Fruit fly (Drosophila melanogaster) whole organism, embryonic: Measurements from ENCODE around the gene udt.

Experiments used
- Atf-2 ChIP-seq: fragments of 200-800 bp; sonication (Bioruptor generic); optimal IDR thresholded peaks from 2 replicates; lab custom pipeline; 2016; ENCODE audit warnings: missing biosample characterization, missing genetic modification characterization
- BEAF-32 ChIP-seq: fragments of 200-800 bp; sonication (Bioruptor generic); optimal IDR thresholded peaks from 3 replicates; lab custom pipeline; 2017; ENCODE audit warnings: missing biosample characterization, missing genetic modification characterization, mild to moderate bottlenecking, moderate library complexity, missing genetic modification reagents
- Bgb ChIP-seq: fragments of 200-800 bp; sonication (Bioruptor generic); IDR thresholded peaks from 2 replicates; pipeline ENCODE4 v1.3.6; 2022; ENCODE audit warnings: missing biosample characterization, missing genetic modification characterization; ENCODE audit not compliant: partially characterized antibody
- CG10274 ChIP-seq: fragments of 200-800 bp; sonication (Bioruptor generic); optimal IDR thresholded peaks from 3 replicates; lab custom pipeline; 2017; ENCODE audit warnings: missing biosample characterization, mild to moderate bottlenecking, missing genetic modification characterization
- CG11723 ChIP-seq: fragments of 200-800 bp; sonication (Bioruptor generic); optimal IDR thresholded peaks from 2 replicates; lab custom pipeline; 2017; ENCODE audit warnings: missing biosample characterization, mild to moderate bottlenecking, missing genetic modification characterization
- CG12299 ChIP-seq: fragments of 200-800 bp; sonication (Bioruptor generic); optimal IDR thresholded peaks from 2 replicates; lab custom pipeline; 2018; ENCODE audit warnings: missing biosample characterization, mild to moderate bottlenecking, missing genetic modification characterization
- CG13123 ChIP-seq: fragments of 200-800 bp; sonication (Bioruptor generic); optimal IDR thresholded peaks from 2 replicates; lab custom pipeline; 2016; ENCODE audit warnings: missing biosample characterization, missing genetic modification characterization
- CG14710 ChIP-seq: fragments of 200-800 bp; sonication (Bioruptor generic); optimal IDR thresholded peaks from 3 replicates; lab custom pipeline; 2019; ENCODE audit warnings: missing biosample characterization, mild to moderate bottlenecking, missing genetic modification characterization, moderate library complexity
- CG15696 ChIP-seq: fragments of 200-800 bp; sonication (Bioruptor generic); optimal IDR thresholded peaks from 2 replicates; lab custom pipeline; 2019; ENCODE audit warnings: missing biosample characterization, mild to moderate bottlenecking, missing genetic modification characterization, moderate library complexity
- CG16779 ChIP-seq: fragments of 200-800 bp; sonication (Bioruptor generic); IDR thresholded peaks from 2 replicates; pipeline ENCODE4 v1.3.6; 2022; ENCODE audit warnings: missing biosample characterization, missing genetic modification characterization
- CG17359 ChIP-seq: fragments of 200-800 bp; sonication (Bioruptor generic); optimal IDR thresholded peaks from 3 replicates; lab custom pipeline; 2018; ENCODE audit warnings: missing biosample characterization, mild to moderate bottlenecking, missing genetic modification characterization, moderate library complexity
- CG17568 ChIP-seq: fragments of 200-800 bp; sonication (Bioruptor generic); optimal IDR thresholded peaks from 2 replicates; lab custom pipeline; 2018; ENCODE audit warnings: missing biosample characterization, mild to moderate bottlenecking, missing genetic modification characterization, moderate library complexity
- CG2129 ChIP-seq: fragments of 200-800 bp; sonication (Bioruptor generic); IDR thresholded peaks from 2 replicates; pipeline ENCODE4 v1.3.6; 2022; ENCODE audit warnings: missing biosample characterization, missing genetic modification characterization; ENCODE audit not compliant: partially characterized antibody
- CG4282 ChIP-seq: fragments of 200-800 bp; sonication (Bioruptor generic); optimal IDR thresholded peaks from 2 replicates; lab custom pipeline; 2016; ENCODE audit warnings: missing biosample characterization, missing genetic modification characterization
- CG4707 ChIP-seq: fragments of 200-800 bp; sonication (Bioruptor generic); optimal IDR thresholded peaks from 2 replicates; lab custom pipeline; 2018; ENCODE audit warnings: missing biosample characterization, mild to moderate bottlenecking, missing genetic modification characterization, moderate library complexity
- CG6854 ChIP-seq: fragments of 200-800 bp; sonication (Bioruptor generic); optimal IDR thresholded peaks from 3 replicates; lab custom pipeline; 2017; ENCODE audit warnings: missing biosample characterization, mild to moderate bottlenecking, missing genetic modification characterization
- CG8290 ChIP-seq, 3 experiments: fragments of 200-800 bp; sonication (Bioruptor generic); optimal IDR thresholded peaks; 2 replicates each; lab custom pipeline; 2016 to 2019; ENCODE audit warnings: missing biosample characterization in 3 of 3, missing genetic modification characterization in 3 of 3, mild to moderate bottlenecking in 2 of 3, moderate library complexity in 1 of 3
- CG8388 ChIP-seq: fragments of 200-800 bp; sonication (Bioruptor generic); optimal IDR thresholded peaks from 2 replicates; lab custom pipeline; 2019; ENCODE audit warnings: missing biosample characterization, mild to moderate bottlenecking, missing genetic modification characterization, moderate library complexity
- Dad ChIP-seq: fragments of 200-800 bp; sonication (Bioruptor generic); optimal IDR thresholded peaks from 3 replicates; lab custom pipeline; 2016; ENCODE audit warnings: missing biosample characterization, missing genetic modification characterization
- Dek ChIP-seq: fragments of 200-800 bp; sonication (Bioruptor generic); optimal IDR thresholded peaks from 3 replicates; lab custom pipeline; 2019; ENCODE audit warnings: missing biosample characterization, mild to moderate bottlenecking, missing genetic modification characterization, moderate library complexity
- Dll ChIP-seq: fragments of 200-800 bp; sonication (Bioruptor generic); IDR thresholded peaks from 4 replicates; pipeline ENCODE4 v1.3.6; 2022; ENCODE audit warnings: missing biosample characterization, missing genetic modification characterization; ENCODE audit not compliant: partially characterized antibody
- H15 ChIP-seq: fragments of 200-800 bp; sonication (Bioruptor generic); IDR thresholded peaks from 3 replicates; pipeline ENCODE4 v1.3.6; 2022; ENCODE audit warnings: missing biosample characterization, missing genetic modification characterization
- HLHmδ ChIP-seq: fragments of 200-800 bp; sonication (Bioruptor generic); optimal IDR thresholded peaks from 2 replicates; lab custom pipeline; 2018; ENCODE audit warnings: missing biosample characterization, mild to moderate bottlenecking, missing genetic modification characterization, moderate library complexity
- HmgZ ChIP-seq: fragments of 200-800 bp; sonication (Bioruptor generic); optimal IDR thresholded peaks from 2 replicates; lab custom pipeline; 2018; ENCODE audit warnings: missing biosample characterization, mild to moderate bottlenecking, missing genetic modification characterization
- MESR4 ChIP-seq: fragments of 200-800 bp; sonication (Bioruptor generic); optimal IDR thresholded peaks from 2 replicates; lab custom pipeline; 2018; ENCODE audit warnings: missing biosample characterization, mild to moderate bottlenecking, missing genetic modification characterization, moderate library complexity
- MTF-1 ChIP-seq: fragments of 200-800 bp; sonication (Bioruptor generic); optimal IDR thresholded peaks from 2 replicates; lab custom pipeline; 2018; ENCODE audit warnings: missing biosample characterization, mild to moderate bottlenecking, missing genetic modification characterization, borderline replicate concordance
- NK7.1 ChIP-seq: fragments of 200-800 bp; sonication (Bioruptor generic); optimal IDR thresholded peaks from 3 replicates; lab custom pipeline; 2016; ENCODE audit warnings: missing biosample characterization, missing genetic modification characterization
- Rfx ChIP-seq: fragments of 200-800 bp; sonication (Bioruptor generic); IDR thresholded peaks from 2 replicates; pipeline ENCODE4 v1.3.6; 2022; ENCODE audit warnings: missing biosample characterization, missing genetic modification characterization
- Side ChIP-seq: fragments of 200-800 bp; sonication (Bioruptor generic); optimal IDR thresholded peaks from 2 replicates; lab custom pipeline; 2016; ENCODE audit warnings: missing biosample characterization, missing genetic modification characterization
- Sox100B ChIP-seq: fragments of 200-800 bp; sonication (Bioruptor generic); optimal IDR thresholded peaks from 3 replicates; lab custom pipeline; 2018; ENCODE audit warnings: missing biosample characterization, mild to moderate bottlenecking, missing genetic modification characterization
- Sry-β ChIP-seq: fragments of 200-800 bp; sonication (Bioruptor generic); optimal IDR thresholded peaks from 2 replicates; lab custom pipeline; 2018; ENCODE audit warnings: missing biosample characterization, mild to moderate bottlenecking, missing genetic modification characterization, moderate library complexity
- Tbp ChIP-seq: fragments of >200 bp; optimal IDR thresholded peaks from 2 replicates; lab custom pipeline; 2018; ENCODE audit warnings: missing biosample characterization, missing genetic modification characterization
- YL-1 ChIP-seq: fragments of 200-800 bp; sonication (Bioruptor generic); optimal IDR thresholded peaks from 3 replicates; lab custom pipeline; 2017; ENCODE audit warnings: missing biosample characterization, mild to moderate bottlenecking, missing genetic modification characterization
- ac ChIP-seq: fragments of 200-800 bp; sonication (Bioruptor generic); optimal IDR thresholded peaks from 3 replicates; lab custom pipeline; 2017; ENCODE audit warnings: missing biosample characterization, mild to moderate bottlenecking, missing genetic modification characterization
- az2 ChIP-seq: fragments of 200-800 bp; sonication (Bioruptor generic); optimal IDR thresholded peaks from 3 replicates; lab custom pipeline; 2016; ENCODE audit warnings: missing biosample characterization, missing genetic modification characterization
- chn ChIP-seq: fragments of 200-800 bp; sonication (Bioruptor generic); optimal IDR thresholded peaks from 2 replicates; lab custom pipeline; 2016; ENCODE audit warnings: missing biosample characterization, missing genetic modification characterization
- croc ChIP-seq: fragments of 200-800 bp; sonication (Bioruptor generic); conservative IDR thresholded peaks from 3 replicates; pipeline ENCODE4 v1.3.6; 2022; ENCODE audit warnings: missing biosample characterization, missing genetic modification characterization
- dmrt99B ChIP-seq: fragments of 200-800 bp; sonication (Bioruptor generic); optimal IDR thresholded peaks from 2 replicates; lab custom pipeline; 2018; ENCODE audit warnings: missing biosample characterization, mild to moderate bottlenecking, missing genetic modification characterization, moderate library complexity
- fd102C ChIP-seq: fragments of 200-800 bp; sonication (Bioruptor generic); optimal IDR thresholded peaks from 2 replicates; lab custom pipeline; 2018; ENCODE audit warnings: missing biosample characterization, mild to moderate bottlenecking, missing genetic modification characterization, moderate library complexity
- gsb ChIP-seq: fragments of 200-800 bp; sonication (Bioruptor generic); IDR thresholded peaks from 2 replicates; pipeline ENCODE4 v1.3.6; 2022; ENCODE audit warnings: missing biosample characterization, missing genetic modification characterization
- gt ChIP-seq: fragments of 200-800 bp; sonication (Bioruptor generic); IDR thresholded peaks from 2 replicates; pipeline ENCODE4 v1.3.6; 2022; ENCODE audit warnings: missing biosample characterization, missing genetic modification characterization
- maf-S ChIP-seq: fragments of 200-800 bp; sonication (Bioruptor generic); optimal IDR thresholded peaks from 2 replicates; lab custom pipeline; 2016; ENCODE audit warnings: missing biosample characterization, missing genetic modification characterization
- org-1 ChIP-seq: fragments of 200-800 bp; sonication (Bioruptor generic); optimal IDR thresholded peaks from 2 replicates; lab custom pipeline; 2017; ENCODE audit warnings: missing biosample characterization, missing genetic modification characterization
- shn ChIP-seq: fragments of 200-800 bp; sonication (Bioruptor generic); optimal IDR thresholded peaks from 3 replicates; lab custom pipeline; 2016; ENCODE audit warnings: missing biosample characterization, missing genetic modification characterization
- sim ChIP-seq: fragments of 200-800 bp; sonication (Bioruptor generic); IDR thresholded peaks from 2 replicates; pipeline ENCODE4 v1.3.6; 2022; ENCODE audit warnings: missing biosample characterization, missing genetic modification characterization
- stc ChIP-seq: fragments of 200-800 bp; sonication (Bioruptor generic); IDR thresholded peaks from 2 replicates; pipeline ENCODE4 v1.3.6; 2022; ENCODE audit warnings: missing biosample characterization, missing genetic modification characterization
- tio ChIP-seq: fragments of 200-800 bp; sonication (Bioruptor generic); optimal IDR thresholded peaks from 2 replicates; lab custom pipeline; 2017; ENCODE audit warnings: missing biosample characterization, missing genetic modification characterization, inconsistent platforms
- trh ChIP-seq: fragments of 200-800 bp; sonication (Bioruptor generic); optimal IDR thresholded peaks from 2 replicates; lab custom pipeline; 2016; ENCODE audit warnings: missing biosample characterization, missing genetic modification characterization
- zf30C ChIP-seq: fragments of 200-800 bp; sonication (Bioruptor generic); optimal IDR thresholded peaks from 3 replicates; lab custom pipeline; 2018; ENCODE audit warnings: missing biosample characterization, mild to moderate bottlenecking, missing genetic modification characterization

Gene udt

DNA sequence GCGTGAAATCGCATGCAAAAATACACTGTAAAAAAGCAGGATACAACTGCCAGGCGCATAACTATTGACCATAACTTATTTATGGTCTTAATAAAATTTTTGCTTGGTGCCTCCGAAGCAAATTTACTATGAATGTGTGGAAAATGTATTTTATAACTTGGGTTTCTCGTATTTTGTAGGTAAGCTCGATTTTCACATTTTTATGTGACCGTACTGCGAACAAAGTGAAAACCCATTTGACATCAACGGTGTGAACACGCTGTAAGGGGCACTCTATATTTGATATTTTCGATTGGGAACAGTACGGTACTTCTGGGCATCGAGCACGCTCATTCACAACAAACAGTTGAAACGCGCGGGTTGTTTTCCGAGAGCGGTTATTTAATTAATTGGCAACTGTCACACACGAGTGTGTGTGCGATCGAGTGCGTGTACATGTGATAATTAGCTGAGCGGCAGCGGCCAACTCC is 18.4 kb upstream of the udt start, which contains the start of the genes Nup98-96 and mbc (continued):
- peak; percentile 67 for TF ChIP-seq NK7.1
- TF ChIP-seq Dek (tag; lab: Kevin White, UChicago), result peak; percentile 82
- peak; percentile 97 for TF ChIP-seq zf30C (GFP tag; lab: Kevin White, UChicago)
- peak; percentile 70 for TF ChIP-seq CG11723
- TF ChIP-seq Side (GFP tag; lab: Kevin White, UChicago), result peak; percentile 89
- peak; percentile 60 for TF ChIP-seq CG8388 (GFP tag; lab: Kevin White, UChicago)
- TF ChIP-seq stc, result peak; percentile 62
- TF ChIP-seq CG17359 (tag; lab: Kevin White, UChicago), result peak; percentile 73
- TF ChIP-seq sim, result no peak; the same call in 1 of the 2 replicates
- TF ChIP-seq CG15696 (tag; lab: Kevin White, UChicago), result peak; percentile 87
- TF ChIP-seq chn, result peak; percentile 91
- peak; percentile 2 for TF ChIP-seq CG10274 (GFP tag; lab: Kevin White, UChicago)
- no peak for TF ChIP-seq tio (GFP tag; lab: Kevin White, UChicago)
- TF ChIP-seq CG2129 (GFP tag; lab: Robert Waterston, UW), result no peak
- no peak for TF ChIP-seq ac (GFP tag; lab: Kevin White, UChicago)
- TF ChIP-seq CG12299 (tag; lab: Kevin White, UChicago), result peak; percentile 80
- peak; percentile 90 for TF ChIP-seq CG8290 (GFP tag; optimal IDR thresholded peaks at IDR 0.05; lab: Kevin White, UChicago)
- peak; percentile 71 to 73 for TF ChIP-seq CG8290 (tag; optimal IDR thresholded peaks at IDR 0.05; lab: Kevin White, UChicago)
- peak; percentile 90 for TF ChIP-seq maf-S
- peak; percentile 63; the same call in 1 of the 2 replicates for TF ChIP-seq Bgb (GFP tag; lab: Robert Waterston, UW)
- TF ChIP-seq Tbp (GFP tag; lab: Kevin White, UChicago), result no peak
- peak; percentile 94 for TF ChIP-seq shn (GFP tag; lab: Kevin White, UChicago)
- TF ChIP-seq trh (GFP tag; lab: Kevin White, UChicago), result peak; percentile 80
- peak; percentile 31 for TF ChIP-seq Sox100B (GFP tag; lab: Kevin White, UChicago)
- no peak for TF ChIP-seq CG6854 (GFP tag; lab: Kevin White, UChicago)
- TF ChIP-seq MTF-1 (GFP tag; lab: Kevin White, UChicago), result peak; percentile 72
- 0 out of 2 replicates have a peak, but pooled peaks have one; percentile 28 for TF ChIP-seq gsb (GFP tag; lab: Robert Waterston, UW)
- peak; percentile 75 for TF ChIP-seq dmrt99B
- TF ChIP-seq HmgZ (tag; lab: Kevin White, UChicago), result peak; percentile 90
- TF ChIP-seq CG13123 (GFP tag; lab: Kevin White, UChicago), result peak; percentile 34
- peak; percentile 87 for TF ChIP-seq Atf-2 (GFP tag; lab: Kevin White, UChicago)
- peak; percentile 59 for TF ChIP-seq CG4282 (GFP tag; lab: Kevin White, UChicago)
- peak; percentile 82 for TF ChIP-seq croc (GFP tag; lab: Robert Waterston, UW)
- peak; percentile 93 for TF ChIP-seq YL-1 (GFP tag; lab: Kevin White, UChicago)
- TF ChIP-seq Dad (GFP tag; lab: Kevin White, UChicago), result peak; percentile 85
- TF ChIP-seq Sry-β, result peak; percentile 60
- no peak for TF ChIP-seq CG16779
- TF ChIP-seq MESR4 (GFP tag; lab: Kevin White, UChicago), result peak; percentile 39
- peak; percentile 50 for TF ChIP-seq CG4707 (GFP tag; lab: Kevin White, UChicago)
- peak; percentile 80 for TF ChIP-seq BEAF-32 (GFP tag; lab: Kevin White, UChicago)
- peak; percentile 91 for TF ChIP-seq Rfx (GFP tag; lab: Robert Waterston, UW)
- peak; percentile 81 for TF ChIP-seq H15 (GFP tag; lab: Robert Waterston, UW)
- TF ChIP-seq fd102C (GFP tag; lab: Kevin White, UChicago), result peak; percentile 10
- TF ChIP-seq Dll, result 0 out of 4 replicates have a peak, but pooled peaks have one; percentile 40
- TF ChIP-seq CG17568 (GFP tag; lab: Kevin White, UChicago), result no peak
- TF ChIP-seq HLHmδ (GFP tag; lab: Kevin White, UChicago), result peak; percentile 90
- peak; percentile 50 for TF ChIP-seq gt (GFP tag; lab: Robert Waterston, UW)
- peak; percentile 94 for TF ChIP-seq CG14710 (tag; lab: Kevin White, UChicago)
- peak; percentile 30 for TF ChIP-seq org-1 (GFP tag; lab: Kevin White, UChicago)
- peak; percentile 86 for TF ChIP-seq az2 (GFP tag; lab: Kevin White, UChicago)
